Worm (Caenorhabditis elegans) whole organism, L1 larva: ENCODE measurements around the gene Y47D3B.4.
A peak's percentile ranks its signal among the peaks of the same experiment; 100 is the strongest.

Experiments used
- C16A3.4 ChIP-seq: fragments of 150-350 bp; optimal IDR thresholded peaks from 2 replicates; lab custom pipeline; 2014; ENCODE audit warnings: missing biosample characterization, missing genetic modification characterization
- blmp-1 ChIP-seq: fragments of 150-350 bp; optimal IDR thresholded peaks from 2 replicates; lab custom pipeline; 2014; ENCODE audit warnings: missing biosample characterization, missing genetic modification characterization
- ceh-63 ChIP-seq: fragments of 200-800 bp; sonication (Bioruptor generic); optimal IDR thresholded peaks from 2 replicates; lab custom pipeline; 2018; ENCODE audit warnings: mild to moderate bottlenecking, missing genetic modification characterization, missing compliant biosample characterization
- ceh-82 ChIP-seq, 3 experiments: fragments of 150-350 bp in 1 of 3; sonication (generic microtip) in 2 of 3; optimal IDR thresholded peaks; 2 replicates each; lab custom pipeline; 2014 to 2017; ENCODE audit warnings: missing biosample characterization in 3 of 3, missing genetic modification characterization in 3 of 3
- ceh-88 ChIP-seq: fragments of 200-800 bp; sonication (Bioruptor generic); IDR thresholded peaks from 2 replicates; pipeline ENCODE4 v1.3.6; 2022; ENCODE audit warnings: missing genetic modification characterization, missing compliant biosample characterization
- dpl-1 ChIP-seq, 3 experiments: fragments of 150-350 bp in 2 of 3; sonication (generic microtip) in 1 of 3; optimal IDR thresholded peaks; 2 replicates each; lab custom pipeline; 2014 to 2017; ENCODE audit warnings: missing biosample characterization in 3 of 3, missing genetic modification characterization in 3 of 3, missing genetic modification reagents in 3 of 3
- efl-1 ChIP-seq, 4 experiments: fragments of 150-350 bp; optimal IDR thresholded peaks in 3 of 4; peaks in 1 of 4; 1 replicate in 1 of 4; 2 replicates in 3 of 4; lab custom pipeline; 2014; ENCODE audit warnings: missing biosample characterization in 2 of 4, missing genetic modification characterization in 2 of 4, missing genetic modification reagents in 2 of 4
- efl-3 ChIP-seq: fragments of 200-800 bp; sonication (Bioruptor generic); optimal IDR thresholded peaks from 2 replicates; lab custom pipeline; 2018; ENCODE audit warnings: mild to moderate bottlenecking, missing genetic modification characterization, missing compliant biosample characterization
- egl-27 ChIP-seq, 2 experiments: fragments of 150-350 bp in 1 of 2; sonication (generic microtip); optimal IDR thresholded peaks; 3 replicates each; lab custom pipeline; 2017 to 2018; ENCODE audit warnings: missing biosample characterization in 2 of 2, missing genetic modification characterization in 2 of 2, missing genetic modification reagents in 2 of 2
- elt-2 ChIP-seq: sonication (generic microtip); optimal IDR thresholded peaks from 2 replicates; lab custom pipeline; 2016; ENCODE audit warnings: missing genetic modification characterization, mild to moderate bottlenecking, inconsistent platforms, missing compliant biosample characterization, missing genetic modification reagents
- elt-3 ChIP-seq, 6 experiments: fragments of 150-350 bp in 1 of 6; sonication (generic microtip); optimal IDR thresholded peaks; 2 replicates each; lab custom pipeline; 2017 to 2018; ENCODE audit warnings: missing biosample characterization in 6 of 6, missing genetic modification characterization in 6 of 6, inconsistent platforms in 1 of 6
- ets-5 ChIP-seq: fragments of 200-800 bp; sonication (Bioruptor generic); IDR thresholded peaks from 2 replicates; pipeline ENCODE4 v1.3.6; 2022; ENCODE audit warnings: missing genetic modification characterization, missing compliant biosample characterization
- fkh-4 ChIP-seq: sonication (generic microtip); optimal IDR thresholded peaks from 2 replicates; lab custom pipeline; 2016; ENCODE audit warnings: missing compliant biosample characterization, missing genetic modification characterization, borderline replicate concordance
- hlh-17 ChIP-seq: fragments of 200-800 bp; sonication (Bioruptor generic); optimal IDR thresholded peaks from 2 replicates; lab custom pipeline; 2018; ENCODE audit warnings: missing genetic modification characterization, mild to moderate bottlenecking, missing compliant biosample characterization, moderate library complexity, borderline replicate concordance
- lin-14 ChIP-seq: fragments of 200-800 bp; sonication (Bioruptor generic); optimal IDR thresholded peaks from 2 replicates; lab custom pipeline; 2018; ENCODE audit warnings: mild to moderate bottlenecking, missing genetic modification characterization, moderate library complexity, missing compliant biosample characterization
- lin-35 ChIP-seq, 2 experiments: fragments of 150-350 bp; optimal IDR thresholded peaks; 2 replicates each; lab custom pipeline; 2014; ENCODE audit warnings: missing biosample characterization in 2 of 2, missing genetic modification characterization in 2 of 2, missing genetic modification reagents in 2 of 2
- lir-3 ChIP-seq: sonication (generic microtip); optimal IDR thresholded peaks from 2 replicates; lab custom pipeline; 2016; ENCODE audit warnings: mild to moderate bottlenecking, missing genetic modification characterization, moderate library complexity, missing compliant biosample characterization; ENCODE audit not compliant: poor library complexity
- lsy-2 ChIP-seq, 2 experiments: fragments of 150-350 bp; optimal IDR thresholded peaks; 2 replicates each; lab custom pipeline; 2014; ENCODE audit warnings: missing biosample characterization in 2 of 2, missing genetic modification characterization in 2 of 2
- mdl-1 ChIP-seq, 2 experiments: fragments of 150-350 bp; optimal IDR thresholded peaks; 2 replicates each; lab custom pipeline; 2014 to 2017; ENCODE audit warnings: missing biosample characterization in 2 of 2, missing genetic modification characterization in 2 of 2, inconsistent platforms in 1 of 2
- mep-1 ChIP-seq: fragments of 150-350 bp; optimal IDR thresholded peaks from 2 replicates; lab custom pipeline; 2014; ENCODE audit warnings: missing biosample characterization, missing genetic modification characterization
- nhr-19 ChIP-seq: fragments of 200-800 bp; sonication (Bioruptor generic); conservative IDR thresholded peaks from 2 replicates; pipeline ENCODE4 v1.3.6; 2022; ENCODE audit warnings: missing genetic modification characterization, missing compliant biosample characterization
- nhr-20 ChIP-seq: sonication (generic microtip); optimal IDR thresholded peaks from 2 replicates; lab custom pipeline; 2016; ENCODE audit warnings: mild to moderate bottlenecking, missing genetic modification characterization, missing compliant biosample characterization
- nhr-28 ChIP-seq: fragments of 150-350 bp; optimal IDR thresholded peaks from 2 replicates; lab custom pipeline; 2014; ENCODE audit warnings: missing biosample characterization, missing genetic modification characterization
- nhr-47 ChIP-seq: sonication (generic microtip); optimal IDR thresholded peaks from 2 replicates; lab custom pipeline; 2016; ENCODE audit warnings: mild to moderate bottlenecking, missing genetic modification characterization, moderate library complexity, missing compliant biosample characterization
- nhr-71 ChIP-seq: sonication (generic microtip); optimal IDR thresholded peaks from 2 replicates; lab custom pipeline; 2016; ENCODE audit warnings: mild to moderate bottlenecking, missing genetic modification characterization, moderate library complexity, missing compliant biosample characterization
- nhr-76 ChIP-seq: sonication (generic microtip); optimal IDR thresholded peaks from 2 replicates; lab custom pipeline; 2017; ENCODE audit warnings: missing biosample characterization, missing genetic modification characterization
- nhr-84 ChIP-seq: sonication (generic microtip); optimal IDR thresholded peaks from 2 replicates; lab custom pipeline; 2017; ENCODE audit warnings: missing biosample characterization, missing genetic modification characterization
- nhr-90 ChIP-seq: sonication (generic microtip); optimal IDR thresholded peaks from 2 replicates; lab custom pipeline; 2016; ENCODE audit warnings: mild to moderate bottlenecking, missing genetic modification characterization, missing compliant biosample characterization; ENCODE audit not compliant: poor library complexity
- pqm-1 ChIP-seq: sonication (generic microtip); optimal IDR thresholded peaks from 3 replicates; lab custom pipeline; 2017; ENCODE audit warnings: missing biosample characterization, missing genetic modification characterization
- snpc-4 ChIP-seq: fragments of 150-350 bp; optimal IDR thresholded peaks from 2 replicates; lab custom pipeline; 2014; ENCODE audit warnings: missing biosample characterization, missing genetic modification characterization
- snu-23 ChIP-seq: sonication (generic microtip); optimal IDR thresholded peaks from 2 replicates; lab custom pipeline; 2016; ENCODE audit warnings: missing genetic modification characterization, missing compliant biosample characterization
- sox-4 ChIP-seq: sonication (generic microtip); optimal IDR thresholded peaks from 2 replicates; lab custom pipeline; 2016; ENCODE audit warnings: missing genetic modification characterization, missing compliant biosample characterization
- sptf-1 ChIP-seq: fragments of 150-350 bp; optimal IDR thresholded peaks from 2 replicates; lab custom pipeline; 2014; ENCODE audit warnings: missing biosample characterization, missing genetic modification characterization
- unc-130 ChIP-seq: fragments of 150-350 bp; optimal IDR thresholded peaks from 2 replicates; lab custom pipeline; 2017; ENCODE audit warnings: missing biosample characterization, missing genetic modification characterization, inconsistent platforms
- unc-62 ChIP-seq: fragments of 150-350 bp; optimal IDR thresholded peaks from 2 replicates; lab custom pipeline; 2014; ENCODE audit warnings: missing biosample characterization, missing genetic modification reagents, missing genetic modification characterization
- unc-86 ChIP-seq: sonication (generic microtip); optimal IDR thresholded peaks from 2 replicates; lab custom pipeline; 2016; ENCODE audit warnings: missing genetic modification characterization, missing compliant biosample characterization
- vab-15 ChIP-seq: sonication (generic microtip); optimal IDR thresholded peaks from 2 replicates; lab custom pipeline; 2017; ENCODE audit warnings: missing genotype, mild to moderate bottlenecking, missing genetic modification characterization, missing compliant biosample characterization
- xbp-1 ChIP-seq: sonication (generic microtip); optimal IDR thresholded peaks from 2 replicates; lab custom pipeline; 2016; ENCODE audit warnings: missing genetic modification characterization, missing compliant biosample characterization
- ztf-4 ChIP-seq: fragments of 150-350 bp; optimal IDR thresholded peaks from 2 replicates; lab custom pipeline; 2014; ENCODE audit warnings: missing biosample characterization, missing genetic modification characterization

Gene Y47D3B.4

DNA sequence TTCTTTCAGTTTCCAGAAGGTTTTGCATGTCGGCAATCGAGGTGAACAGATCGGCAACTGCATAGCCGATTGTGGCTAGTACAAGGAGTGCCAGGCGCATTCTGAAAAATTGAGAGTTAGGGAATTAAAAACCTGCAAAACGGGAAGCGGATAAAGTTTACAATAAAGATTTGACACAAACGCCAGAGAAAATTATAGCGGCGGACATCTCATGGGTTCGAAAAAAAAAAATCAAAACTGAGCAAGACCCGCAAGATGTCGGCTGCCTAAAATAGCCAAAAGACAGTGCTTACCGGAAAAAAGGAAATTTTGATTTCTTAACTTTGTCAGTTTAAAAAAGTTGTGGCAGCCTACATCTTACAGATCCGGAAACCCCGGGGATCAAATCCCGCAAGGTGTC, 27.3 kb upstream of the Y47D3B.4 start, which contains the start of gene dpy-18:
dpy-18 (minus strand) TSS at position 101 of the 400 bp plus-strand sequence.
- TF ChIP-seq sox-4 (tag; lab: Kevin White, UChicago) (no peak), unc-130 (tag; lab: Kevin White, UChicago) (no peak), nhr-76 (no peak), nhr-28 (no peak), pqm-1 (tag; lab: Kevin White, UChicago) (no peak), fkh-4 (no peak), lir-3 (tag; lab: Kevin White, UChicago) (no peak), C16A3.4 (tag; lab: Kevin White, UChicago) (no peak), unc-62 (GFP tag; lab: Kevin White, UChicago) (no peak), lsy-2 (tag; optimal IDR thresholded peaks at IDR 0.05; lab: Kevin White, UChicago) (no peak), nhr-84 (tag; lab: Kevin White, UChicago) (no peak), sptf-1 (no peak), ceh-88 (no peak)
- TF ChIP-seq, all 84 proteins: peak for 0

DNA sequence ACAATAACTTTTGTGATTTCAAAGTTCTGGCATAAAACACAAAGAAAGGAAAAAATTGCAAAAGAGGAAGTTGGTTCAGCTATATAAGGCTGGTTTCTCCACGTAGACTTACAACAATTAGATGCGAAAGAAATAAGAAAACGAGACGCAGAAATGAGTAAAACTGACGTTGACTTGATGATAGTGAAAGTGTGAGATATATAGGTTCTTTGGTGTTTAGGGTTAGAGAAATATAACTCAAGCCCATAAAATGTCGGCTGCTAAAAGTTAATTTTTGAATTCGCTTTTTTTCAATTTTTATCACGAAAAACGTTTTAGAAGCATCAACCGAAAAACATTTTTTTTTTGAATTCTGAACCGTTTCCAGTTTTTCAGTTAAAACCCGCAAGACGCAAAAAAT, 26.7 kb upstream of the Y47D3B.4 start:
- TF ChIP-seq blmp-1 (tag; lab: Kevin White, UChicago) = peak; percentile 88
- TF ChIP-seq ets-5 (GFP tag; lab: Robert Waterston, UW) = no peak
- TF ChIP-seq egl-27 (tag; optimal IDR thresholded peaks at IDR 0.05; lab: Kevin White, UChicago) = no peak
- peak; percentile 17 for TF ChIP-seq lin-14 (GFP tag; lab: Kevin White, UChicago)
- TF ChIP-seq xbp-1 (tag; lab: Kevin White, UChicago) = peak; percentile 82
- no peak for TF ChIP-seq efl-1 (optimal IDR thresholded peaks at IDR 0.05; lab: Kevin White, UChicago)
- TF ChIP-seq efl-1 (GFP tag; optimal IDR thresholded peaks at IDR 0.05 in 1 of 2; lab: Kevin White, UChicago) = peak in 1 of 2 experiments; percentile 32
- peak; percentile 74 for TF ChIP-seq snpc-4 (tag; lab: Kevin White, UChicago)
- TF ChIP-seq, all 84 proteins: peak for 5

DNA sequence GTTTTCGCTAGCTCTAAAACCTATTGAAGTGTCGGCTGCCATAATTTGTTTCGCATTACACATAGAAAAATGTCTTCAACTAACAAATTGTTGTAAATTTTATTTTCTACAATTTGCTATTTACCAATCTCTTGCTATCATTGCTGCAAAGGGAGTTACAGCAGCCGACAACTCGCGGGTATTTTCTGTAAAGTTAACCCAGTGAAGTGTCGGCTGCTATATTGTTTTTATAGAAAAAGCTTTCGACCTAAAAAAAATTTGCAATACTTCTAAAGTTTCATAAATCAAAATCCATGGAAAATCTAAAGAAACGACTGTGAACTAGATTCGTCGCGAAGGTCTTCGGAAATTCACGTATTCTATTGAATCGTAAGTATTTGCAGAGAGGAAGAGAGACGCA, 26.2 kb upstream of the Y47D3B.4 start:
- TF ChIP-seq unc-86 (tag; lab: Kevin White, UChicago) (no peak), hlh-17 (GFP tag; lab: Kevin White, UChicago) (no peak), vab-15 (tag; lab: Kevin White, UChicago) (no peak), unc-130 (tag; lab: Kevin White, UChicago) (no peak), blmp-1 (tag; lab: Kevin White, UChicago) (peak; percentile 27)

DNA sequence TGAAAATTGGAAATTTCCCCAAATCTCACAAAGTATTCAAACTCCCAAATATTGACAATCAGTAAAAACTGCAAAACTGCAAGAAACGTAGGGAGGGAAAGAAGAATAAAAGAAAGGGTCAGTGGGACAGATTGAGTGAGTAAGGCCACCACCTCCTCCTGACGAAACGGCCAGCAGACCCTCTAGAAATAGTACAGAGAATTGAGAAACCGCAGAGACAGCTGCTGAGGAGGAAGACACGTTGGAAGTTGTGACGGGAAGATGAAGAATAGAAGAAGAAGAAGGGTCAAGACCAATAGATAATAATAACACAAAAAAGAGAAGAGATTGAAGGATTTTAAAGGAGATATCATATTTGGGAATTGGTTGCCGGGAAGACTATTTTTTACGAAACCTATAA, 24.6 kb upstream of the Y47D3B.4 start:
- TF ChIP-seq elt-3 (tag; optimal IDR thresholded peaks at IDR 0.05; lab: Kevin White, UChicago) = peak in 2 of 6 experiments; percentile 19 to 28
- no peak for TF ChIP-seq unc-62 (GFP tag; lab: Kevin White, UChicago)
- TF ChIP-seq efl-3 (GFP tag; lab: Kevin White, UChicago) = no peak
- TF ChIP-seq lsy-2 (tag; optimal IDR thresholded peaks at IDR 0.05; lab: Kevin White, UChicago) = peak; percentile 18 to 26
- TF ChIP-seq dpl-1 (GFP tag; optimal IDR thresholded peaks at IDR 0.05; lab: Kevin White, UChicago) = peak in 1 of 3 experiments; percentile 17
- peak; percentile 7 to 29 for TF ChIP-seq efl-1 (optimal IDR thresholded peaks at IDR 0.05; lab: Kevin White, UChicago)
- TF ChIP-seq efl-1 (GFP tag; optimal IDR thresholded peaks at IDR 0.05 in 1 of 2; lab: Kevin White, UChicago) = no peak
- TF ChIP-seq nhr-47 (tag; lab: Kevin White, UChicago) = peak; percentile 24
- peak in 1 of 2 experiments; percentile 15 for TF ChIP-seq lin-35 (GFP tag; optimal IDR thresholded peaks at IDR 0.05; lab: Kevin White, UChicago)
- TF ChIP-seq ceh-82 (tag; optimal IDR thresholded peaks at IDR 0.05; lab: Kevin White, UChicago) = peak in 1 of 3 experiments; percentile 40
- TF ChIP-seq elt-2 (tag; lab: Kevin White, UChicago) = no peak
- peak; percentile 34 for TF ChIP-seq nhr-71
- TF ChIP-seq snu-23 = peak; percentile 53
- 0 out of 2 replicates have a peak, but pooled peaks have one; percentile 4 for TF ChIP-seq nhr-19 (GFP tag; lab: Robert Waterston, UW)
- peak; percentile 18 for TF ChIP-seq xbp-1 (tag; lab: Kevin White, UChicago)
- TF ChIP-seq ceh-63 (GFP tag; lab: Kevin White, UChicago) = no peak
- peak; percentile 37 for TF ChIP-seq mep-1 (tag; lab: Kevin White, UChicago)
- TF ChIP-seq nhr-20 (tag; lab: Kevin White, UChicago) = peak; percentile 5
- peak; percentile 17 for TF ChIP-seq ztf-4 (tag; lab: Kevin White, UChicago)
- peak; percentile 70 for TF ChIP-seq blmp-1 (tag; lab: Kevin White, UChicago)
- TF ChIP-seq nhr-90 (tag; lab: Kevin White, UChicago) = no peak
- TF ChIP-seq mdl-1 (tag; optimal IDR thresholded peaks at IDR 0.05; lab: Kevin White, UChicago) = peak in 1 of 2 experiments; percentile 15
